Worm (Caenorhabditis elegans) whole organism, early embryonic: Measurements from ENCODE around the gene fbxa-50.

ENCODE experiments used
- B0310.2 ChIP-seq: sonication (generic microtip); optimal IDR thresholded peaks from 2 replicates; lab custom pipeline; 2016; ENCODE audit warnings: mild to moderate bottlenecking, missing genetic modification characterization, missing compliant biosample characterization
- F13C5.2 ChIP-seq: sonication (generic microtip); optimal IDR thresholded peaks from 2 replicates; lab custom pipeline; 2017; ENCODE audit warnings: mild to moderate bottlenecking, missing genetic modification characterization, inconsistent platforms, missing compliant biosample characterization
- aly-1 ChIP-seq: sonication (generic microtip); optimal IDR thresholded peaks from 2 replicates; lab custom pipeline; 2016; ENCODE audit warnings: missing genetic modification characterization, missing compliant biosample characterization
- ama-1 ChIP-seq: fragments of 150-350 bp; optimal IDR thresholded peaks from 2 replicates; lab custom pipeline; 2014
- ceh-13 ChIP-seq: fragments of 200-800 bp; sonication (Bioruptor generic); optimal IDR thresholded peaks from 2 replicates; lab custom pipeline; 2018; ENCODE audit warnings: mild to moderate bottlenecking, missing genetic modification characterization, missing compliant biosample characterization
- ceh-36 ChIP-seq: sonication (generic microtip); optimal IDR thresholded peaks from 2 replicates; lab custom pipeline; 2016; ENCODE audit warnings: missing genetic modification characterization, inconsistent platforms, missing compliant biosample characterization
- ets-7 ChIP-seq: sonication (generic microtip); optimal IDR thresholded peaks from 2 replicates; lab custom pipeline; 2016; ENCODE audit warnings: missing genotype, missing genetic modification characterization, missing compliant biosample characterization
- flt-1 ChIP-seq: fragments of 200-800 bp; sonication (Bioruptor generic); IDR thresholded peaks from 2 replicates; pipeline ENCODE4 v1.3.6; 2022; ENCODE audit warnings: missing genetic modification characterization, missing compliant biosample characterization
- hmbx-1 ChIP-seq: sonication (generic microtip); optimal IDR thresholded peaks from 2 replicates; lab custom pipeline; 2016; ENCODE audit warnings: mild to moderate bottlenecking, missing genetic modification characterization, missing compliant biosample characterization
- hmg-4 ChIP-seq: fragments of 200-800 bp; sonication (Bioruptor generic); optimal IDR thresholded peaks from 2 replicates; lab custom pipeline; 2018; ENCODE audit warnings: mild to moderate bottlenecking, missing genetic modification characterization, missing compliant biosample characterization
- hnd-1 ChIP-seq: sonication (generic microtip); optimal IDR thresholded peaks from 2 replicates; lab custom pipeline; 2016; ENCODE audit warnings: missing genetic modification characterization, missing compliant biosample characterization
- pes-1 ChIP-seq: fragments of 200-800 bp; sonication (Bioruptor generic); IDR thresholded peaks from 2 replicates; pipeline ENCODE4 v1.3.6; 2022; ENCODE audit warnings: missing genetic modification reagents, missing genetic modification characterization, missing compliant biosample characterization
- scrt-1 ChIP-seq: fragments of 200-800 bp; sonication (Bioruptor generic); IDR thresholded peaks from 2 replicates; pipeline ENCODE4 v1.3.6; 2022; ENCODE audit warnings: missing genetic modification characterization, missing compliant biosample characterization
- sea-1 ChIP-seq: fragments of 200-800 bp; sonication (Bioruptor generic); conservative IDR thresholded peaks from 2 replicates; pipeline ENCODE4 v1.3.6; 2022; ENCODE audit warnings: missing genetic modification characterization, missing compliant biosample characterization
- tbx-11 ChIP-seq: fragments of 200-800 bp; sonication (Bioruptor generic); IDR thresholded peaks from 2 replicates; pipeline ENCODE4 v1.3.6; 2022; ENCODE audit warnings: missing genetic modification characterization, missing compliant biosample characterization
- tbx-37 ChIP-seq: fragments of 200-800 bp; sonication (Bioruptor generic); conservative IDR thresholded peaks from 2 replicates; pipeline ENCODE4 v1.3.6; 2022; ENCODE audit warnings: missing genetic modification reagents, missing genetic modification characterization, missing compliant biosample characterization
- tra-4 ChIP-seq: sonication (generic microtip); optimal IDR thresholded peaks from 2 replicates; lab custom pipeline; 2017; ENCODE audit warnings: missing genetic modification characterization, missing compliant biosample characterization

fbxa-50 gene

DNA sequence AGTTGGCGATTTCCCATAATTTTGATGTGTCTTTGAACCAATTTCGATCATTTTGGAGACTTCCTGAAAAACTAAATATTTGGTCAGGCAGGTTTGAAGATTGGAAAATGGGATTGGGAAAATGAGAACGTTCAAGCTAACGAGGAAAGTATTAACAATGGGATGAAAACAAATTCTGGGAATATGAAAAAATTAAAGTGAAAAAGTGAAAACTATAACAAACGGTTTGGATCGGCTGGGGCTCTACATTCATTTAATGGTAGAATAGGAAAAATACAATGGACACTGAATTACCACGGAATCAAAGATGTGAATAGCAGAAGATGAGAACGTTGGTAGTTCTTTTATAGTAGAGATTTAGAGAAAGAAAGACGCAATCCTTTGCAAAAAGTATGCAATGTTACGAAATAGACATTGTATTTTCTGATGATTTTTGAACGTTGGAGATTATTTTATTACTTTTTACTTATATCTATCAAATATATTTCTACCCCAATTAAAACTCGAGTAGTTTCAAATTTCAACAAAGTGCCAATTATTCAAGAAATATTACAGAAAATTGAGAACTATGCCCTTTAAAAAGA is at the start of gene fbxa-50:
fbxa-50 (minus strand) TSS at position 51 of the 584 bp plus-strand sequence.
- no peak for TF ChIP-seq tbx-37 (GFP tag; lab: Robert Waterston, UW)
- TF ChIP-seq B0310.2 (tag; lab: Kevin White, UChicago), result no peak
- TF ChIP-seq hnd-1, result no peak
- no peak for TF ChIP-seq F13C5.2 (tag; lab: Kevin White, UChicago)
- no peak for TF ChIP-seq tra-4 (tag; lab: Kevin White, UChicago)
- no peak for TF ChIP-seq ama-1 (lab: Kevin White, UChicago)
- no peak for TF ChIP-seq tbx-11 (GFP tag; lab: Robert Waterston, UW)
- TF ChIP-seq pes-1 (GFP tag; lab: Robert Waterston, UW), result no peak
- TF ChIP-seq sea-1 (GFP tag; lab: Robert Waterston, UW), result no peak
- no peak for TF ChIP-seq ceh-13 (GFP tag; lab: Kevin White, UChicago)
- no peak for TF ChIP-seq aly-1 (tag; lab: Kevin White, UChicago)
- TF ChIP-seq flt-1 (GFP tag; lab: Robert Waterston, UW), result no peak

- TF ChIP-seq ceh-13 (GFP tag; lab: Kevin White, UChicago) (no peak), B0310.2 (tag; lab: Kevin White, UChicago) (no peak), hmg-4 (GFP tag; lab: Kevin White, UChicago) (no peak), F13C5.2 (tag; lab: Kevin White, UChicago) (no peak), tra-4 (tag; lab: Kevin White, UChicago) (no peak), hmbx-1 (no peak), pes-1 (GFP tag; lab: Robert Waterston, UW) (no peak), aly-1 (tag; lab: Kevin White, UChicago) (no peak), sea-1 (GFP tag; lab: Robert Waterston, UW) (no peak), tbx-37 (GFP tag; lab: Robert Waterston, UW) (no peak), scrt-1 (GFP tag; lab: Robert Waterston, UW) (no peak), flt-1 (GFP tag; lab: Robert Waterston, UW) (no peak)
Observed at ce11 chrIII:1331894-1332293, 43.6 kb upstream of the fbxa-50 start, which contains the start of gene Y82E9BL.19. Gene Y82E9BL.19 (plus strand): TSS chrIII:1332016.

DNA sequence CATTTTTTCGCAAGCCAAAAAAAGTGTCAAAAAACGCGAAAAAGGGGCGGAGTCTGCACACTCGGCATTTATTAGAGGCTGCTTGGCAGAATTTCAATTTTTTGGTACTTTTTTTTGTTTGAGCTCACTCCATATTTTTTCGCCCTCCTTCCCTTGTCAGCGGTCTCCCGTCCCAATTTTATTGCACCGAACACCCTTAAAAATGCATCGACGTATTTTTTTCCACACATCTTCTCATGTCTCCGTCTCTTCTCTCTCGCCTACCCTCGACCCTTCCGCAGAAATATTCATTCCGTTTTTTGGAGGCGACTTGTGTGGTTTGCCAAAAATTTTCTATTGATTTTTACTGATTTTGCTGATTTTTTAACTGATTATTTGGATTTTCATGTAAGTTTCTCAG is 38.2 kb upstream of the fbxa-50 start, which contains the start of gene Y82E9BL.18:
Y82E9BL.18 (plus strand) TSS at position 301 of the 400 bp plus-strand sequence.
- no peak for TF ChIP-seq hmbx-1
- TF ChIP-seq hnd-1, result no peak
- no peak for TF ChIP-seq scrt-1 (GFP tag; lab: Robert Waterston, UW)
- TF ChIP-seq tra-4 (tag; lab: Kevin White, UChicago), result no peak
- TF ChIP-seq ceh-13 (GFP tag; lab: Kevin White, UChicago), result no peak
- no peak for TF ChIP-seq sea-1 (GFP tag; lab: Robert Waterston, UW)
- TF ChIP-seq hmg-4 (GFP tag; lab: Kevin White, UChicago), result no peak
- TF ChIP-seq flt-1 (GFP tag; lab: Robert Waterston, UW), result no peak
- no peak for TF ChIP-seq F13C5.2 (tag; lab: Kevin White, UChicago)
- TF ChIP-seq pes-1 (GFP tag; lab: Robert Waterston, UW), result no peak
- no peak for TF ChIP-seq tbx-37 (GFP tag; lab: Robert Waterston, UW)
- no peak for TF ChIP-seq tbx-11 (GFP tag; lab: Robert Waterston, UW)
- no peak for TF ChIP-seq ama-1 (lab: Kevin White, UChicago)
- TF ChIP-seq ceh-36, result no peak
- no peak for TF ChIP-seq B0310.2 (tag; lab: Kevin White, UChicago)
- no peak for TF ChIP-seq ets-7 (tag; lab: Kevin White, UChicago)
- no peak for TF ChIP-seq aly-1 (tag; lab: Kevin White, UChicago)

- TF ChIP-seq ceh-36, result no peak
- no peak for TF ChIP-seq tbx-37 (GFP tag; lab: Robert Waterston, UW)
- no peak for TF ChIP-seq hnd-1
- no peak for TF ChIP-seq sea-1 (GFP tag; lab: Robert Waterston, UW)
- TF ChIP-seq hmbx-1, result no peak
- no peak for TF ChIP-seq B0310.2 (tag; lab: Kevin White, UChicago)
- TF ChIP-seq aly-1 (tag; lab: Kevin White, UChicago), result no peak
- TF ChIP-seq scrt-1 (GFP tag; lab: Robert Waterston, UW), result no peak
- no peak for TF ChIP-seq F13C5.2 (tag; lab: Kevin White, UChicago)
Observed at ce11 chrIII:1324513-1324912, 36.2 kb upstream of the fbxa-50 start, which contains the start of gene fbxa-14. Gene fbxa-14 (minus strand): TSS chrIII:1324613.

ce11 chrIII:1323555-1323954 is 35.2 kb upstream of the fbxa-50 start:
- TF ChIP-seq flt-1 (GFP tag; lab: Robert Waterston, UW) (no peak), hnd-1 (no peak), ama-1 (lab: Kevin White, UChicago) (no peak), pes-1 (GFP tag; lab: Robert Waterston, UW) (no peak), ceh-36 (no peak), scrt-1 (GFP tag; lab: Robert Waterston, UW) (no peak), ceh-13 (GFP tag; lab: Kevin White, UChicago) (no peak), ets-7 (tag; lab: Kevin White, UChicago) (no peak), B0310.2 (tag; lab: Kevin White, UChicago) (no peak), sea-1 (GFP tag; lab: Robert Waterston, UW) (no peak)

- TF ChIP-seq scrt-1 (GFP tag; lab: Robert Waterston, UW) (no peak), ceh-36 (no peak), F13C5.2 (tag; lab: Kevin White, UChicago) (no peak), hmg-4 (GFP tag; lab: Kevin White, UChicago) (no peak), ceh-13 (GFP tag; lab: Kevin White, UChicago) (no peak), hmbx-1 (no peak), tbx-11 (GFP tag; lab: Robert Waterston, UW) (no peak), hnd-1 (no peak), tra-4 (tag; lab: Kevin White, UChicago) (no peak), B0310.2 (tag; lab: Kevin White, UChicago) (no peak), aly-1 (tag; lab: Kevin White, UChicago) (no peak), ets-7 (tag; lab: Kevin White, UChicago) (no peak), ama-1 (lab: Kevin White, UChicago) (no peak), pes-1 (GFP tag; lab: Robert Waterston, UW) (no peak), sea-1 (GFP tag; lab: Robert Waterston, UW) (no peak), flt-1 (GFP tag; lab: Robert Waterston, UW) (no peak), tbx-37 (GFP tag; lab: Robert Waterston, UW) (no peak)
Observed at ce11 chrIII:1321561-1321960, 33.2 kb upstream of the fbxa-50 start, which contains the start of gene fbxa-15. Gene fbxa-15 (minus strand): TSS chrIII:1321661.
